Worm (Caenorhabditis elegans): ENCODE results near the gene chil-17.
"Not testable (repeated sequence)": the region's sequence is repeated elsewhere in the genome, so short reads cannot be mapped to it uniquely, and the experiment has no call there.

DNA sequence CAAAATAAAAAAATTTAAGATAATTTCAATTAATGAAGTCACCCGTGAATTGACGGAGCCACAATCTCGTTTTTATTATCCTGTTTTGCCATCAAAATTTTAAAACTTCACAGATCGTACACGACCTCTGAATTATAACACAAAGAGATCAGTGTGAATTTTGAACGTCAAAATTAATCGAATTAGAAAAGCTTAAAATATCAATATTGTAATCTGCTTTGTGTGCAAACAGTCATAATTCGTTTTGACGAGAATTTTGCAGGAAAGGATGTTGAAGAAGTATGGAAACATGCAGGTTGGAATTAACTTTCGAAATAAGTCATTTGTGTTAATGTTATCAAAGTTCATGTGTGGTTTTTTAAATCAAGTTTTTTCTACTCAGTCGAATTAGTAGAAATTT, 21.9 kb upstream of the chil-17 start, which contains the start of gene chil-21:
- TF ChIP-seq fkh-10 (GFP tag; optimal IDR thresholded peaks at IDR 0.05); egl-27 (tag; optimal IDR thresholded peaks at IDR 0.05); elt-1 (tag; optimal IDR thresholded peaks at IDR 0.05); unc-39 (tag; optimal IDR thresholded peaks at IDR 0.05); pha-4 (tag; optimal IDR thresholded peaks at IDR 0.05); nhr-237 (tag; optimal IDR thresholded peaks at IDR 0.05); nhr-76 (tag; optimal IDR thresholded peaks at IDR 0.05): not testable (repeated sequence)

Measured in whole organism, L3 larva.